Worm (Caenorhabditis elegans) whole organism, L4 larva: ENCODE results near the gene ceh-89.

Source experiments
- D1046.2 ChIP-seq: fragments of 200-800 bp; sonication (Bioruptor generic); IDR thresholded peaks from 2 replicates; pipeline ENCODE4 v1.3.6; 2022; ENCODE audit warnings: missing genetic modification characterization, missing compliant biosample characterization
- F26F4.8 ChIP-seq: fragments of 200-800 bp; sonication (Bioruptor generic); conservative IDR thresholded peaks from 2 replicates; pipeline ENCODE4 v1.3.6; 2022; ENCODE audit warnings: missing genetic modification characterization, missing compliant biosample characterization
- T20F7.1 ChIP-seq: fragments of 200-800 bp; sonication (Bioruptor generic); optimal IDR thresholded peaks from 2 replicates; lab custom pipeline; 2018; ENCODE audit warnings: mild to moderate bottlenecking, missing genetic modification characterization, missing compliant biosample characterization
- T26A8.4 ChIP-seq: fragments of 200-800 bp; sonication (Bioruptor generic); IDR thresholded peaks from 2 replicates; pipeline ENCODE4 v1.3.6; 2022; ENCODE audit warnings: missing genetic modification characterization, missing compliant biosample characterization
- Y48G9A.11 ChIP-seq: fragments of 200-800 bp; sonication (Bioruptor generic); IDR thresholded peaks from 2 replicates; pipeline ENCODE4 v1.3.6; 2022; ENCODE audit warnings: missing genetic modification reagents, missing genetic modification characterization, missing compliant biosample characterization
- Y75B8A.6 ChIP-seq: fragments of 200-800 bp; sonication (Bioruptor generic); IDR thresholded peaks from 2 replicates; pipeline ENCODE4 v1.3.6; 2022; ENCODE audit warnings: missing genetic modification reagents, missing genetic modification characterization, missing compliant biosample characterization
- ZK337.2 ChIP-seq: fragments of 200-800 bp; sonication (Bioruptor generic); IDR thresholded peaks from 2 replicates; pipeline ENCODE4 v1.3.6; 2022; ENCODE audit warnings: missing genetic modification reagents, missing genetic modification characterization, missing compliant biosample characterization
- aha-1 ChIP-seq: fragments of 150-350 bp; peaks from one replicate; lab custom pipeline; 2014; ENCODE audit warnings: missing biosample characterization, missing genetic modification characterization
- ceh-20 ChIP-seq: fragments of 200-800 bp; sonication (Bioruptor generic); IDR thresholded peaks from 2 replicates; pipeline ENCODE4 v1.3.6; 2022; ENCODE audit warnings: missing genetic modification reagents, missing genetic modification characterization, missing compliant biosample characterization
- dmd-6 ChIP-seq: fragments of 200-800 bp; sonication (Bioruptor generic); IDR thresholded peaks from 2 replicates; pipeline ENCODE4 v1.3.6; 2022; ENCODE audit warnings: missing genetic modification reagents, missing genetic modification characterization, missing compliant biosample characterization
- dmd-9 ChIP-seq: fragments of 200-800 bp; sonication (Bioruptor generic); IDR thresholded peaks from 2 replicates; pipeline ENCODE4 v1.3.6; 2022; ENCODE audit warnings: missing genetic modification reagents, missing genetic modification characterization, missing compliant biosample characterization
- egl-43 ChIP-seq: fragments of 200-800 bp; sonication (Bioruptor generic); IDR thresholded peaks from 2 replicates; pipeline ENCODE4 v1.3.6; 2022; ENCODE audit warnings: missing genetic modification reagents, missing genetic modification characterization, missing compliant biosample characterization
- hlh-11 ChIP-seq: fragments of 200-800 bp; sonication (Bioruptor generic); optimal IDR thresholded peaks from 2 replicates; lab custom pipeline; 2018; ENCODE audit warnings: mild to moderate bottlenecking, missing genetic modification characterization, missing compliant biosample characterization
- hlh-30 ChIP-seq: sonication (generic microtip); optimal IDR thresholded peaks from 2 replicates; lab custom pipeline; 2017; ENCODE audit warnings: antibody characterized with exemption, mild to moderate bottlenecking, missing genetic modification characterization, missing compliant biosample characterization; ENCODE audit not compliant: insufficient read depth
- lin-1 ChIP-seq: fragments of 200-800 bp; sonication (Bioruptor generic); IDR thresholded peaks from 2 replicates; pipeline ENCODE4 v1.3.6; 2022; ENCODE audit warnings: missing genetic modification reagents, missing genetic modification characterization, missing compliant biosample characterization
- lin-38 ChIP-seq: fragments of 200-800 bp; sonication (Bioruptor generic); IDR thresholded peaks from 2 replicates; pipeline ENCODE4 v1.3.6; 2022; ENCODE audit warnings: missing genetic modification reagents, missing genetic modification characterization, missing compliant biosample characterization
- lir-3 ChIP-seq: sonication (generic microtip); optimal IDR thresholded peaks from 2 replicates; lab custom pipeline; 2016; ENCODE audit warnings: mild to moderate bottlenecking, missing genetic modification characterization, missing compliant biosample characterization
- lsy-2 ChIP-seq, 2 experiments: fragments of 150-350 bp in 1 of 2; sonication (generic microtip) in 1 of 2; optimal IDR thresholded peaks; 2 replicates each; lab custom pipeline; 2014 to 2017; ENCODE audit warnings: missing biosample characterization in 2 of 2, missing genetic modification characterization in 2 of 2
- madf-5 ChIP-seq, 2 experiments: fragments of 200-800 bp; sonication (Bioruptor generic); IDR thresholded peaks; 2 replicates each; pipeline ENCODE4 v1.3.6; 2022; ENCODE audit warnings: missing compliant biosample characterization in 2 of 2, missing genetic modification characterization in 2 of 2
- madf-9 ChIP-seq: fragments of 200-800 bp; sonication (Bioruptor generic); conservative IDR thresholded peaks from 2 replicates; pipeline ENCODE4 v1.3.6; 2022; ENCODE audit warnings: missing genetic modification reagents, missing genetic modification characterization, missing compliant biosample characterization
- mdt-29 ChIP-seq: fragments of 200-800 bp; sonication (Bioruptor generic); IDR thresholded peaks from 2 replicates; pipeline ENCODE4 v1.3.6; 2022; ENCODE audit warnings: missing genetic modification reagents, missing genetic modification characterization, missing compliant biosample characterization
- mep-1 ChIP-seq: fragments of 150-350 bp; sonication (generic microtip); optimal IDR thresholded peaks from 3 replicates; lab custom pipeline; 2014; ENCODE audit warnings: missing biosample characterization, missing genetic modification characterization
- nhr-10 ChIP-seq: fragments of 150-350 bp; optimal IDR thresholded peaks from 2 replicates; lab custom pipeline; 2014; ENCODE audit warnings: missing biosample characterization, missing genetic modification characterization
- nhr-102 ChIP-seq: sonication (generic microtip); optimal IDR thresholded peaks from 2 replicates; lab custom pipeline; 2016; ENCODE audit warnings: mild to moderate bottlenecking, missing genetic modification characterization, moderate library complexity, missing compliant biosample characterization
- nhr-25 ChIP-seq: sonication (generic microtip); optimal IDR thresholded peaks from 2 replicates; lab custom pipeline; 2017; ENCODE audit warnings: missing genetic modification characterization, mild to moderate bottlenecking, missing compliant biosample characterization, antibody characterized with exemption, moderate library complexity, borderline replicate concordance; ENCODE audit not compliant: insufficient read depth
- nhr-28 ChIP-seq: fragments of 150-350 bp; optimal IDR thresholded peaks from 2 replicates; lab custom pipeline; 2014; ENCODE audit warnings: missing biosample characterization, missing genetic modification characterization
- nhr-41 ChIP-seq: fragments of 200-800 bp; sonication (Bioruptor generic); IDR thresholded peaks from 2 replicates; pipeline ENCODE4 v1.3.6; 2022; ENCODE audit warnings: missing genetic modification reagents, missing genetic modification characterization, missing compliant biosample characterization
- nhr-48 ChIP-seq: sonication (generic microtip); optimal IDR thresholded peaks from 2 replicates; lab custom pipeline; 2016; ENCODE audit warnings: mild to moderate bottlenecking, missing genetic modification characterization, missing compliant biosample characterization
- nhr-76 ChIP-seq: fragments of 150-350 bp; optimal IDR thresholded peaks from 2 replicates; lab custom pipeline; 2014; ENCODE audit warnings: missing biosample characterization, missing genetic modification characterization
- pha-4 ChIP-seq, 2 experiments: fragments of 150-350 bp in 1 of 2; fragments of 200-800 bp in 1 of 2; sonication (Bioruptor generic) in 1 of 2; IDR thresholded peaks in 1 of 2; optimal IDR thresholded peaks in 1 of 2; 2 replicates each; pipeline versions ENCODE4 v1.3.6 to Lab custom; 2014 to 2022; ENCODE audit warnings: missing genetic modification characterization in 2 of 2, missing genetic modification reagents in 2 of 2, missing biosample characterization in 1 of 2, missing compliant biosample characterization in 1 of 2
- php-3 ChIP-seq: fragments of 200-800 bp; sonication (Bioruptor generic); IDR thresholded peaks from 2 replicates; pipeline ENCODE4 v1.3.6; 2022; ENCODE audit warnings: missing genetic modification reagents, missing genetic modification characterization, missing compliant biosample characterization
- rbr-2 ChIP-seq: sonication (generic microtip); optimal IDR thresholded peaks from 2 replicates; lab custom pipeline; 2016; ENCODE audit warnings: missing genotype, missing genetic modification characterization, missing compliant biosample characterization
- tra-1 ChIP-seq: fragments of 200-800 bp; sonication (Bioruptor generic); IDR thresholded peaks from 2 replicates; pipeline ENCODE4 v1.3.6; 2022; ENCODE audit warnings: missing genetic modification reagents, missing genetic modification characterization, missing compliant biosample characterization
- vab-7 ChIP-seq: fragments of 200-800 bp; sonication (Bioruptor generic); IDR thresholded peaks from 2 replicates; pipeline ENCODE4 v1.3.6; 2022; ENCODE audit warnings: missing genetic modification reagents, missing genetic modification characterization, missing compliant biosample characterization
- zfp-2 ChIP-seq: sonication (generic microtip); optimal IDR thresholded peaks from 2 replicates; lab custom pipeline; 2016; ENCODE audit warnings: mild to moderate bottlenecking, missing genetic modification characterization, missing compliant biosample characterization
- zfp-3 ChIP-seq: fragments of 200-800 bp; sonication (Bioruptor generic); conservative IDR thresholded peaks from 2 replicates; pipeline ENCODE4 v1.3.6; 2022; ENCODE audit warnings: missing genetic modification reagents, missing genetic modification characterization, missing compliant biosample characterization
- zip-11 ChIP-seq: fragments of 200-800 bp; sonication (Bioruptor generic); IDR thresholded peaks from 2 replicates; pipeline ENCODE4 v1.3.6; 2022; ENCODE audit warnings: missing genetic modification characterization, missing compliant biosample characterization

Gene ceh-89

ce11 chrX:14161684-14162347 is 20.1 kb downstream of the ceh-89 start, which contains the start of gene lgc-25 (continued):
- TF ChIP-seq lin-38 (no peak; the same call in none of the 2 replicates), ZK337.2 (GFP tag; lab: Robert Waterston, UW) (0 out of 2 replicates have a peak, but pooled peaks have one; percentile 39), Y75B8A.6 (0 out of 2 replicates have a peak, but pooled peaks have one; percentile 62), madf-9 (GFP tag; lab: Robert Waterston, UW) (peak; percentile 70), pha-4 (GFP tag; IDR thresholded peaks at IDR 0.05; lab: Robert Waterston, UW) (0 out of 2 replicates have a peak, but pooled peaks have one; percentile 48), pha-4 (tag; optimal IDR thresholded peaks at IDR 0.05; lab: Kevin White, UChicago) (no peak), mdt-29 (GFP tag; lab: Robert Waterston, UW) (peak; percentile 31; the same call in 1 of the 2 replicates), hlh-30 (tag; lab: Kevin White, UChicago) (peak; percentile 86), nhr-48 (tag; lab: Kevin White, UChicago) (peak; percentile 66), zfp-3 (GFP tag; lab: Robert Waterston, UW) (peak; percentile 65; the same call in 1 of the 2 replicates), dmd-9 (0 out of 2 replicates have a peak, but pooled peaks have one; percentile 44), ceh-20 (GFP tag; lab: Robert Waterston, UW) (peak; percentile 75), zip-11 (GFP tag; lab: Robert Waterston, UW) (no peak), Y48G9A.11 (GFP tag; lab: Robert Waterston, UW) (peak; percentile 50; the same call in 1 of the 2 replicates), T26A8.4 (GFP tag; lab: Robert Waterston, UW) (peak; percentile 68), vab-7 (GFP tag; lab: Robert Waterston, UW) (peak; percentile 84), T20F7.1 (GFP tag; lab: Kevin White, UChicago) (peak; percentile 53), nhr-10 (tag; lab: Kevin White, UChicago) (no peak), nhr-41 (peak; percentile 83), F26F4.8 (GFP tag; lab: Robert Waterston, UW) (peak; percentile 56; the same call in 1 of the 2 replicates), zfp-2 (tag; lab: Kevin White, UChicago) (peak; percentile 18), madf-5 (GFP tag; IDR thresholded peaks at IDR 0.05; lab: Robert Waterston, UW) (0 out of 4 replicates have a peak, but pooled peaks have one; percentile 37 to 40), nhr-28 (tag; lab: Kevin White, UChicago) (peak; percentile 7), lin-1 (GFP tag; lab: Robert Waterston, UW) (0 out of 2 replicates have a peak, but pooled peaks have one; percentile 18), nhr-102 (tag; lab: Kevin White, UChicago) (peak; percentile 62), tra-1 (GFP tag; lab: Robert Waterston, UW) (peak; percentile 28; the same call in 1 of the 2 replicates), php-3 (GFP tag; lab: Robert Waterston, UW) (peak; percentile 55; the same call in 1 of the 2 replicates), mep-1 (tag; lab: Kevin White, UChicago) (no peak), D1046.2 (peak; percentile 16; the same call in 1 of the 2 replicates), nhr-25 (tag; lab: Kevin White, UChicago) (peak; percentile 31), dmd-6 (GFP tag; lab: Robert Waterston, UW) (peak; percentile 67), hlh-11 (tag; lab: Kevin White, UChicago) (peak; percentile 55), lsy-2 (tag; optimal IDR thresholded peaks at IDR 0.05; lab: Kevin White, UChicago) (no peak), lir-3 (tag; lab: Kevin White, UChicago) (peak; percentile 12), aha-1 (tag; lab: Kevin White, UChicago) (no peak), egl-43 (GFP tag; lab: Robert Waterston, UW) (peak; percentile 73), nhr-76 (tag; lab: Kevin White, UChicago) (no peak), rbr-2 (tag; lab: Kevin White, UChicago) (no peak)
